Fruit fly (Drosophila melanogaster) whole organism, embryonic: ENCODE results near the gene CG32271.

Experiments
- Atf-2 ChIP-seq: fragments of 200-800 bp; sonication (Bioruptor generic); optimal IDR thresholded peaks from 2 replicates; lab custom pipeline; 2016; ENCODE audit warnings: missing biosample characterization, missing genetic modification characterization
- Blimp-1 ChIP-seq: fragments of 200-800 bp; sonication (Bioruptor generic); optimal IDR thresholded peaks from 3 replicates; lab custom pipeline; 2018; ENCODE audit warnings: missing biosample characterization, missing genetic modification characterization, mild to moderate bottlenecking, moderate library complexity, missing genetic modification reagents
- BtbVII ChIP-seq: fragments of 200-800 bp; sonication (Bioruptor generic); optimal IDR thresholded peaks from 3 replicates; lab custom pipeline; 2017; ENCODE audit warnings: missing biosample characterization, mild to moderate bottlenecking, missing genetic modification characterization
- CG11696 ChIP-seq: fragments of 200-800 bp; sonication (Bioruptor generic); IDR thresholded peaks from 2 replicates; pipeline ENCODE4 v1.3.6; 2022; ENCODE audit warnings: missing biosample characterization, missing genetic modification characterization
- CG12104 ChIP-seq: fragments of 200-800 bp; sonication (Bioruptor generic); optimal IDR thresholded peaks from 3 replicates; lab custom pipeline; 2016; ENCODE audit warnings: missing biosample characterization, missing genetic modification characterization
- CG13894 ChIP-seq: fragments of 200-800 bp; sonication (Bioruptor generic); optimal IDR thresholded peaks from 3 replicates; lab custom pipeline; 2018; ENCODE audit warnings: missing biosample characterization, mild to moderate bottlenecking, missing genetic modification characterization, moderate library complexity
- CG14860 ChIP-seq: fragments of 200-800 bp; sonication (Bioruptor generic); IDR thresholded peaks from 3 replicates; pipeline ENCODE4 v1.3.6; 2022; ENCODE audit warnings: missing biosample characterization, missing genetic modification characterization; ENCODE audit not compliant: partially characterized antibody
- CG17359 ChIP-seq: fragments of 200-800 bp; sonication (Bioruptor generic); optimal IDR thresholded peaks from 3 replicates; lab custom pipeline; 2018; ENCODE audit warnings: missing biosample characterization, mild to moderate bottlenecking, missing genetic modification characterization, moderate library complexity
- CG17361 ChIP-seq: fragments of 200-800 bp; sonication (Bioruptor generic); IDR thresholded peaks from 3 replicates; pipeline ENCODE4 v1.3.6; 2022; ENCODE audit warnings: missing biosample characterization, missing genetic modification characterization
- CG17829 ChIP-seq: fragments of 200-800 bp; optimal IDR thresholded peaks from 2 replicates; lab custom pipeline; 2019; ENCODE audit warnings: missing biosample characterization, mild to moderate bottlenecking, missing genetic modification characterization, moderate library complexity
- CG18011 ChIP-seq: fragments of 200-800 bp; sonication (Bioruptor generic); optimal IDR thresholded peaks from 2 replicates; lab custom pipeline; 2017; ENCODE audit warnings: missing biosample characterization, missing genetic modification characterization, mild to moderate bottlenecking, moderate library complexity, missing genotype
- CG1832 ChIP-seq: fragments of 200-800 bp; sonication (Bioruptor generic); optimal IDR thresholded peaks from 2 replicates; lab custom pipeline; 2017; ENCODE audit warnings: missing biosample characterization, mild to moderate bottlenecking, missing genetic modification characterization, inconsistent platforms
- CG3995 ChIP-seq: fragments of 200-800 bp; sonication (Bioruptor generic); optimal IDR thresholded peaks from 3 replicates; lab custom pipeline; 2016; ENCODE audit warnings: missing biosample characterization, missing genetic modification characterization
- CG4328 ChIP-seq: fragments of 200-800 bp; sonication (Bioruptor generic); optimal IDR thresholded peaks from 3 replicates; lab custom pipeline; 2017; ENCODE audit warnings: missing biosample characterization, missing genetic modification reagents, missing genetic modification characterization
- CG4404 ChIP-seq: fragments of 200-800 bp; sonication (Bioruptor generic); IDR thresholded peaks from 2 replicates; pipeline ENCODE4 v1.3.6; 2022; ENCODE audit warnings: missing biosample characterization, missing genetic modification characterization
- CG4617 ChIP-seq: fragments of 200-800 bp; sonication (Bioruptor generic); optimal IDR thresholded peaks from 3 replicates; lab custom pipeline; 2016; ENCODE audit warnings: missing biosample characterization, missing genetic modification characterization, borderline replicate concordance
- CG4730 ChIP-seq: fragments of 200-800 bp; sonication (Bioruptor generic); IDR thresholded peaks from 2 replicates; pipeline ENCODE4 v1.3.6; 2022; ENCODE audit warnings: missing biosample characterization, missing genetic modification characterization
- CG6254 ChIP-seq: fragments of 200-800 bp; sonication (Bioruptor generic); optimal IDR thresholded peaks from 3 replicates; lab custom pipeline; 2017; ENCODE audit warnings: mild to moderate bottlenecking, missing biosample characterization, missing genetic modification reagents, missing genetic modification characterization
- CG8388 ChIP-seq: fragments of 200-800 bp; sonication (Bioruptor generic); optimal IDR thresholded peaks from 2 replicates; lab custom pipeline; 2019; ENCODE audit warnings: missing biosample characterization, mild to moderate bottlenecking, missing genetic modification characterization, moderate library complexity
- CrebB ChIP-seq: fragments of 200-800 bp; sonication (Bioruptor generic); optimal IDR thresholded peaks from 3 replicates; lab custom pipeline; 2018; ENCODE audit warnings: missing biosample characterization, mild to moderate bottlenecking, missing genetic modification characterization
- Dfd ChIP-seq, 2 experiments: fragments of >200 bp; optimal IDR thresholded peaks; 2 replicates each; lab custom pipeline; 2017; ENCODE audit warnings: missing biosample characterization in 2 of 2, missing genetic modification characterization in 2 of 2
- E2f1 ChIP-seq: fragments of 200-800 bp; sonication (Bioruptor generic); IDR thresholded peaks from 2 replicates; pipeline ENCODE4 v1.3.6; 2022; ENCODE audit warnings: missing biosample characterization, missing genetic modification characterization
- Eip74EF ChIP-seq, 2 experiments: fragments of 200-800 bp in 1 of 2; fragments of >200 bp in 1 of 2; sonication (Bioruptor generic) in 1 of 2; optimal IDR thresholded peaks; 2 replicates each; lab custom pipeline; 2017 to 2019; ENCODE audit warnings: missing biosample characterization in 2 of 2, missing genetic modification characterization in 2 of 2, mild to moderate bottlenecking in 1 of 2, moderate library complexity in 1 of 2
- HLH4C ChIP-seq: fragments of 200-800 bp; sonication (Bioruptor generic); IDR thresholded peaks from 3 replicates; pipeline ENCODE4 v1.3.6; 2022; ENCODE audit warnings: missing biosample characterization, missing genetic modification characterization; ENCODE audit not compliant: partially characterized antibody
- Lim3 ChIP-seq: fragments of 200-800 bp; sonication (Bioruptor generic); IDR thresholded peaks from 2 replicates; pipeline ENCODE4 v1.3.6; 2022; ENCODE audit warnings: missing biosample characterization, missing genetic modification characterization
- Lpt ChIP-seq: fragments of >200 bp; optimal IDR thresholded peaks from 2 replicates; lab custom pipeline; 2018; ENCODE audit warnings: missing biosample characterization, missing genetic modification characterization
- Opbp ChIP-seq: fragments of 200-800 bp; sonication (Bioruptor generic); IDR thresholded peaks from 3 replicates; pipeline ENCODE4 v1.3.6; 2022; ENCODE audit warnings: missing biosample characterization, missing genetic modification characterization; ENCODE audit not compliant: partially characterized antibody
- Poxn ChIP-seq: fragments of 200-800 bp; sonication (Bioruptor generic); IDR thresholded peaks from 2 replicates; pipeline ENCODE4 v1.3.6; 2022; ENCODE audit warnings: missing biosample characterization, missing genetic modification characterization
- Six4 ChIP-seq: fragments of 200-800 bp; sonication (Bioruptor generic); optimal IDR thresholded peaks from 2 replicates; lab custom pipeline; 2016; ENCODE audit warnings: missing biosample characterization, missing genetic modification characterization
- Trl ChIP-seq, 3 experiments: fragments of >200 bp in 2 of 3; fragments of 200-800 bp in 1 of 3; sonication (Bioruptor generic) in 1 of 3; optimal IDR thresholded peaks; 2 replicates in 1 of 3; 3 replicates in 2 of 3; lab custom pipeline; 2016 to 2017; ENCODE audit warnings: missing biosample characterization in 1 of 3, missing genetic modification characterization in 1 of 3
- cg ChIP-seq: fragments of 200-800 bp; sonication (Bioruptor generic); optimal IDR thresholded peaks from 3 replicates; lab custom pipeline; 2019; ENCODE audit warnings: missing biosample characterization, mild to moderate bottlenecking, missing genetic modification characterization, moderate library complexity
- chm ChIP-seq: fragments of 200-800 bp; sonication (Bioruptor generic); IDR thresholded peaks from 2 replicates; pipeline ENCODE4 v1.3.6; 2022; ENCODE audit warnings: missing biosample characterization, missing genetic modification characterization
- dysf ChIP-seq: fragments of 200-800 bp; sonication (Bioruptor generic); IDR thresholded peaks from 3 replicates; pipeline ENCODE4 v1.3.6; 2022; ENCODE audit warnings: missing biosample characterization, missing genetic modification characterization
- eve ChIP-seq, 2 experiments: fragments of >200 bp; optimal IDR thresholded peaks; 2 replicates each; lab custom pipeline; 2017; ENCODE audit warnings: missing biosample characterization in 2 of 2, missing genetic modification characterization in 2 of 2
- exex ChIP-seq: fragments of 200-800 bp; sonication (Bioruptor generic); optimal IDR thresholded peaks from 4 replicates; lab custom pipeline; 2018; ENCODE audit warnings: missing biosample characterization, mild to moderate bottlenecking, missing genetic modification characterization, moderate library complexity
- fd3F ChIP-seq: fragments of 200-800 bp; sonication (Bioruptor generic); optimal IDR thresholded peaks from 2 replicates; lab custom pipeline; 2018; ENCODE audit warnings: missing biosample characterization, mild to moderate bottlenecking, missing genetic modification characterization, moderate library complexity
- gcm2 ChIP-seq: fragments of 200-800 bp; sonication (Bioruptor generic); optimal IDR thresholded peaks from 2 replicates; lab custom pipeline; 2016; ENCODE audit warnings: missing biosample characterization, missing genetic modification characterization
- grau ChIP-seq: fragments of 200-800 bp; optimal IDR thresholded peaks from 3 replicates; lab custom pipeline; 2019; ENCODE audit warnings: missing biosample characterization, mild to moderate bottlenecking, missing genetic modification characterization, moderate library complexity
- gro ChIP-seq: fragments of 200-800 bp; sonication (Bioruptor generic); optimal IDR thresholded peaks from 2 replicates; lab custom pipeline; 2016; ENCODE audit warnings: missing biosample characterization, missing genetic modification characterization
- jing ChIP-seq: fragments of 200-800 bp; sonication (Bioruptor generic); optimal IDR thresholded peaks from 2 replicates; lab custom pipeline; 2018; ENCODE audit warnings: missing biosample characterization, mild to moderate bottlenecking, missing genetic modification characterization
- lmd ChIP-seq: fragments of 200-800 bp; sonication (Bioruptor generic); IDR thresholded peaks from 2 replicates; pipeline ENCODE4 v1.3.6; 2022; ENCODE audit warnings: missing biosample characterization, missing genetic modification characterization
- pho ChIP-seq: fragments of 200-800 bp; sonication (Bioruptor generic); optimal IDR thresholded peaks from 2 replicates; lab custom pipeline; 2016; ENCODE audit warnings: missing biosample characterization, missing genetic modification characterization
- sc ChIP-seq, 3 experiments: fragments of >200 bp in 2 of 3; fragments of 200-800 bp in 1 of 3; sonication (Bioruptor generic) in 1 of 3; optimal IDR thresholded peaks; 2 replicates in 2 of 3; 3 replicates in 1 of 3; lab custom pipeline; 2017; ENCODE audit warnings: mild to moderate bottlenecking in 1 of 3, missing biosample characterization in 1 of 3, missing genetic modification characterization in 1 of 3, missing genetic modification reagents in 1 of 3
- tio ChIP-seq: fragments of 200-800 bp; sonication (Bioruptor generic); optimal IDR thresholded peaks from 2 replicates; lab custom pipeline; 2017; ENCODE audit warnings: missing biosample characterization, missing genetic modification characterization, inconsistent platforms
- tna ChIP-seq: fragments of 200-800 bp; sonication (Bioruptor generic); IDR thresholded peaks from 2 replicates; pipeline ENCODE4 v1.3.6; 2022; ENCODE audit warnings: missing biosample characterization, missing genetic modification characterization; ENCODE audit not compliant: partially characterized antibody
- twi ChIP-seq: fragments of 200-800 bp; optimal IDR thresholded peaks from 2 replicates; lab custom pipeline; 2019; ENCODE audit warnings: missing biosample characterization, mild to moderate bottlenecking, missing genetic modification characterization, moderate library complexity
- z ChIP-seq: fragments of 200-800 bp; sonication (Bioruptor generic); IDR thresholded peaks from 3 replicates; pipeline ENCODE4 v1.3.6; 2022; ENCODE audit warnings: missing biosample characterization, missing genetic modification characterization
- zfh1 ChIP-seq: fragments of 200-800 bp; sonication (Bioruptor generic); IDR thresholded peaks from 3 replicates; pipeline ENCODE4 v1.3.6; 2022; ENCODE audit warnings: missing biosample characterization, missing genetic modification characterization

CG32271 gene

dm6 chr3L:3178530-3179096 lies 24.3 kb downstream of the CG32271 start, which contains the start of the genes MnM and Girdin (continued):
- TF ChIP-seq Poxn (peak; percentile 10; the same call in 1 of the 2 replicates), CG13894 (tag; lab: Kevin White, UChicago) (no peak), zfh1 (GFP tag; lab: Robert Waterston, UW) (peak; percentile 16; the same call in 1 of the 3 replicates), Eip74EF (GFP tag; optimal IDR thresholded peaks at IDR 0.05; lab: Kevin White, UChicago) (no peak), gcm2 (GFP tag; lab: Kevin White, UChicago) (no peak), Dfd (GFP tag; optimal IDR thresholded peaks at IDR 0.05; lab: Kevin White, UChicago) (no peak), Trl (optimal IDR thresholded peaks at IDR 0.05; lab: Kevin White, UChicago) (peak in 1 of 2 experiments; percentile 22), Trl (GFP tag; optimal IDR thresholded peaks at IDR 0.05; lab: Kevin White, UChicago) (peak; percentile 77), lmd (GFP tag; lab: Robert Waterston, UW) (peak; percentile 56), exex (tag; lab: Kevin White, UChicago) (no peak), Blimp-1 (GFP tag; lab: Kevin White, UChicago) (no peak), CG4404 (GFP tag; lab: Robert Waterston, UW) (peak; percentile 28; the same call in 1 of the 2 replicates), CG17359 (tag; lab: Kevin White, UChicago) (no peak), Opbp (GFP tag; lab: Robert Waterston, UW) (peak; percentile 71), CG11696 (GFP tag; lab: Robert Waterston, UW) (no peak), Lpt (no peak), z (no peak), CG8388 (GFP tag; lab: Kevin White, UChicago) (no peak), CG14860 (GFP tag; lab: Robert Waterston, UW) (peak; percentile 80), CG18011 (GFP tag; lab: Kevin White, UChicago) (peak; percentile 65), CG3995 (GFP tag; lab: Kevin White, UChicago) (peak; percentile 86), sc (optimal IDR thresholded peaks at IDR 0.05; lab: Kevin White, UChicago) (no peak), sc (GFP tag; optimal IDR thresholded peaks at IDR 0.05; lab: Kevin White, UChicago) (no peak), CrebB (tag; lab: Kevin White, UChicago) (peak; percentile 12), BtbVII (no peak), CG4617 (GFP tag; lab: Kevin White, UChicago) (peak; percentile 84), tna (peak; percentile 43; the same call in 1 of the 2 replicates), eve (GFP tag; optimal IDR thresholded peaks at IDR 0.05; lab: Kevin White, UChicago) (no peak), E2f1 (peak; percentile 25; the same call in 1 of the 2 replicates), HLH4C (peak; percentile 88), CG17829 (tag; lab: Kevin White, UChicago) (peak; percentile 71), chm (GFP tag; lab: Robert Waterston, UW) (no peak), fd3F (GFP tag; lab: Kevin White, UChicago) (peak; percentile 43), gro (GFP tag; lab: Kevin White, UChicago) (peak; percentile 63), CG1832 (no peak), Atf-2 (peak; percentile 70), cg (GFP tag; lab: Kevin White, UChicago) (no peak), CG12104 (GFP tag; lab: Kevin White, UChicago) (peak; percentile 41), CG4730 (GFP tag; lab: Robert Waterston, UW) (0 out of 2 replicates have a peak, but pooled peaks have one; percentile 11), CG4328 (no peak), tio (GFP tag; lab: Kevin White, UChicago) (no peak), dysf (GFP tag; lab: Robert Waterston, UW) (peak; percentile 64; the same call in 2 of the 3 replicates), jing (GFP tag; lab: Kevin White, UChicago) (no peak), grau (tag; lab: Kevin White, UChicago) (peak; percentile 74), Six4 (GFP tag; lab: Kevin White, UChicago) (peak; percentile 19), twi (tag; lab: Kevin White, UChicago) (peak; percentile 43), Lim3 (no peak), CG6254 (GFP tag; lab: Kevin White, UChicago) (no peak), CG17361 (GFP tag; lab: Robert Waterston, UW) (no peak; the same call in none of the 3 replicates), pho (GFP tag; lab: Kevin White, UChicago) (peak; percentile 86)
